Worm (Caenorhabditis elegans) whole organism, L1 larva: ENCODE measurements around the gene F38A5.22.
A peak's percentile ranks its signal among the peaks of the same experiment; 100 is the strongest.

Experiments
- C16A3.4 ChIP-seq: fragments of 150-350 bp; optimal IDR thresholded peaks from 2 replicates; lab custom pipeline; 2014; ENCODE audit warnings: missing biosample characterization, missing genetic modification characterization
- aha-1 ChIP-seq: fragments of 150-350 bp; optimal IDR thresholded peaks from 2 replicates; lab custom pipeline; 2014; ENCODE audit warnings: missing biosample characterization, missing genetic modification characterization
- alr-1 ChIP-seq: fragments of 200-800 bp; sonication (Bioruptor generic); optimal IDR thresholded peaks from 2 replicates; lab custom pipeline; 2018; ENCODE audit warnings: borderline replicate concordance, mild to moderate bottlenecking, missing genetic modification characterization, missing compliant biosample characterization
- aly-2 ChIP-seq: fragments of 150-350 bp; optimal IDR thresholded peaks from 2 replicates; lab custom pipeline; 2014; ENCODE audit warnings: missing biosample characterization, missing genetic modification characterization
- ama-1 ChIP-seq: fragments of 150-350 bp; optimal IDR thresholded peaks from 2 replicates; lab custom pipeline; 2014
- blmp-1 ChIP-seq: fragments of 150-350 bp; optimal IDR thresholded peaks from 2 replicates; lab custom pipeline; 2014; ENCODE audit warnings: missing biosample characterization, missing genetic modification characterization
- ceh-63 ChIP-seq: fragments of 200-800 bp; sonication (Bioruptor generic); optimal IDR thresholded peaks from 2 replicates; lab custom pipeline; 2018; ENCODE audit warnings: mild to moderate bottlenecking, missing genetic modification characterization, missing compliant biosample characterization
- ceh-90 ChIP-seq: sonication (generic microtip); optimal IDR thresholded peaks from 2 replicates; lab custom pipeline; 2016; ENCODE audit warnings: missing genetic modification characterization, missing compliant biosample characterization
- ces-1 ChIP-seq: fragments of 150-350 bp; optimal IDR thresholded peaks from 2 replicates; lab custom pipeline; 2014; ENCODE audit warnings: missing biosample characterization, missing genetic modification reagents, missing genetic modification characterization
- dsc-1 ChIP-seq: sonication (generic microtip); optimal IDR thresholded peaks from 2 replicates; lab custom pipeline; 2016; ENCODE audit warnings: mild to moderate bottlenecking, missing genetic modification characterization, missing compliant biosample characterization
- efl-1 ChIP-seq, 4 experiments: fragments of 150-350 bp; optimal IDR thresholded peaks in 3 of 4; peaks in 1 of 4; 1 replicate in 1 of 4; 2 replicates in 3 of 4; lab custom pipeline; 2014; ENCODE audit warnings: missing biosample characterization in 2 of 4, missing genetic modification characterization in 2 of 4, missing genetic modification reagents in 2 of 4
- efl-3 ChIP-seq: fragments of 200-800 bp; sonication (Bioruptor generic); optimal IDR thresholded peaks from 2 replicates; lab custom pipeline; 2018; ENCODE audit warnings: mild to moderate bottlenecking, missing genetic modification characterization, missing compliant biosample characterization
- fos-1 ChIP-seq: fragments of 150-350 bp; optimal IDR thresholded peaks from 2 replicates; lab custom pipeline; 2014; ENCODE audit warnings: missing biosample characterization, missing genetic modification characterization
- grh-1 ChIP-seq: fragments of 200-800 bp; sonication (Bioruptor generic); IDR thresholded peaks from 2 replicates; pipeline ENCODE4 v1.3.6; 2022; ENCODE audit warnings: missing genetic modification reagents, missing genetic modification characterization, missing compliant biosample characterization
- hlh-17 ChIP-seq: fragments of 200-800 bp; sonication (Bioruptor generic); optimal IDR thresholded peaks from 2 replicates; lab custom pipeline; 2018; ENCODE audit warnings: missing genetic modification characterization, mild to moderate bottlenecking, missing compliant biosample characterization, moderate library complexity, borderline replicate concordance
- hpl-2 ChIP-seq: fragments of 150-350 bp; optimal IDR thresholded peaks from 2 replicates; lab custom pipeline; 2014; ENCODE audit warnings: missing biosample characterization, missing genetic modification reagents, missing genetic modification characterization
- irx-1 ChIP-seq: sonication (generic microtip); optimal IDR thresholded peaks from 2 replicates; lab custom pipeline; 2016; ENCODE audit warnings: missing genetic modification characterization, missing compliant biosample characterization
- isw-1 ChIP-seq: fragments of 200-800 bp; sonication (Bioruptor generic); IDR thresholded peaks from 2 replicates; pipeline ENCODE4 v1.3.6; 2022; ENCODE audit warnings: missing genetic modification characterization, missing compliant biosample characterization
- jun-1 ChIP-seq: fragments of 150-350 bp; optimal IDR thresholded peaks from 2 replicates; lab custom pipeline; 2014; ENCODE audit warnings: missing biosample characterization, missing genetic modification reagents, missing genetic modification characterization
- lin-14 ChIP-seq: fragments of 200-800 bp; sonication (Bioruptor generic); optimal IDR thresholded peaks from 2 replicates; lab custom pipeline; 2018; ENCODE audit warnings: mild to moderate bottlenecking, missing genetic modification characterization, moderate library complexity, missing compliant biosample characterization
- lin-15B ChIP-seq: fragments of 150-350 bp; sonication (generic microtip); optimal IDR thresholded peaks from 3 replicates; lab custom pipeline; 2014; ENCODE audit warnings: missing biosample characterization, missing genetic modification characterization
- lin-35 ChIP-seq, 2 experiments: fragments of 150-350 bp; optimal IDR thresholded peaks; 2 replicates each; lab custom pipeline; 2014; ENCODE audit warnings: missing biosample characterization in 2 of 2, missing genetic modification characterization in 2 of 2, missing genetic modification reagents in 2 of 2
- lin-39 ChIP-seq: fragments of 150-350 bp; optimal IDR thresholded peaks from 2 replicates; lab custom pipeline; 2014; ENCODE audit warnings: missing biosample characterization, missing genetic modification reagents, missing genetic modification characterization
- mab-9 ChIP-seq: fragments of 200-800 bp; sonication (Bioruptor generic); IDR thresholded peaks from 2 replicates; pipeline ENCODE4 v1.3.6; 2022; ENCODE audit warnings: missing genetic modification reagents, missing genetic modification characterization, missing compliant biosample characterization
- mdl-1 ChIP-seq, 2 experiments: fragments of 150-350 bp; optimal IDR thresholded peaks; 2 replicates each; lab custom pipeline; 2014 to 2017; ENCODE audit warnings: missing biosample characterization in 2 of 2, missing genetic modification characterization in 2 of 2, inconsistent platforms in 1 of 2
- mef-2 ChIP-seq: fragments of 150-350 bp; optimal IDR thresholded peaks from 2 replicates; lab custom pipeline; 2014; ENCODE audit warnings: missing biosample characterization, missing genetic modification characterization
- nhr-11 ChIP-seq: fragments of 150-350 bp; optimal IDR thresholded peaks from 2 replicates; lab custom pipeline; 2014; ENCODE audit warnings: missing biosample characterization, missing genetic modification characterization
- nhr-12 ChIP-seq: sonication (generic microtip); optimal IDR thresholded peaks from 2 replicates; lab custom pipeline; 2017; ENCODE audit warnings: missing biosample characterization, missing genetic modification characterization
- nhr-237 ChIP-seq: fragments of 150-350 bp; optimal IDR thresholded peaks from 2 replicates; lab custom pipeline; 2014; ENCODE audit warnings: missing biosample characterization, missing genetic modification characterization
- nhr-28 ChIP-seq: fragments of 150-350 bp; optimal IDR thresholded peaks from 2 replicates; lab custom pipeline; 2014; ENCODE audit warnings: missing biosample characterization, missing genetic modification characterization
- nhr-71 ChIP-seq: sonication (generic microtip); optimal IDR thresholded peaks from 2 replicates; lab custom pipeline; 2016; ENCODE audit warnings: mild to moderate bottlenecking, missing genetic modification characterization, moderate library complexity, missing compliant biosample characterization
- nhr-77 ChIP-seq: fragments of 150-350 bp; optimal IDR thresholded peaks from 2 replicates; lab custom pipeline; 2014; ENCODE audit warnings: missing biosample characterization, missing genetic modification characterization
- nhr-90 ChIP-seq: sonication (generic microtip); optimal IDR thresholded peaks from 2 replicates; lab custom pipeline; 2016; ENCODE audit warnings: mild to moderate bottlenecking, missing genetic modification characterization, missing compliant biosample characterization; ENCODE audit not compliant: poor library complexity
- pag-3 ChIP-seq: sonication (generic microtip); optimal IDR thresholded peaks from 2 replicates; lab custom pipeline; 2017; ENCODE audit warnings: missing genetic modification characterization, mild to moderate bottlenecking, missing compliant biosample characterization, antibody characterized with exemption, borderline replicate concordance; ENCODE audit not compliant: insufficient read depth
- pax-3 ChIP-seq: fragments of 200-800 bp; sonication (Bioruptor generic); optimal IDR thresholded peaks from 2 replicates; lab custom pipeline; 2018; ENCODE audit warnings: mild to moderate bottlenecking, missing genetic modification characterization, moderate library complexity, missing compliant biosample characterization
- pqm-1 ChIP-seq: sonication (generic microtip); optimal IDR thresholded peaks from 3 replicates; lab custom pipeline; 2017; ENCODE audit warnings: missing biosample characterization, missing genetic modification characterization
- rnt-1 ChIP-seq: sonication (generic microtip); optimal IDR thresholded peaks from 2 replicates; lab custom pipeline; 2016; ENCODE audit warnings: mild to moderate bottlenecking, missing genetic modification characterization, moderate library complexity, missing compliant biosample characterization
- skn-1 ChIP-seq: fragments of 150-350 bp; optimal IDR thresholded peaks from 2 replicates; lab custom pipeline; 2014; ENCODE audit warnings: missing biosample characterization, missing genetic modification characterization
- snu-23 ChIP-seq: sonication (generic microtip); optimal IDR thresholded peaks from 2 replicates; lab custom pipeline; 2016; ENCODE audit warnings: missing genetic modification characterization, missing compliant biosample characterization
- sup-37 ChIP-seq: fragments of 200-800 bp; sonication (Bioruptor generic); optimal IDR thresholded peaks from 2 replicates; lab custom pipeline; 2018; ENCODE audit warnings: mild to moderate bottlenecking, missing genetic modification characterization, missing compliant biosample characterization
- swsn-7 ChIP-seq: sonication (generic microtip); optimal IDR thresholded peaks from 2 replicates; lab custom pipeline; 2016; ENCODE audit warnings: missing genetic modification characterization, missing compliant biosample characterization
- tlp-1 ChIP-seq: fragments of 150-350 bp; optimal IDR thresholded peaks from 2 replicates; lab custom pipeline; 2014; ENCODE audit warnings: missing biosample characterization, missing genetic modification characterization
- unc-130 ChIP-seq: fragments of 150-350 bp; optimal IDR thresholded peaks from 2 replicates; lab custom pipeline; 2017; ENCODE audit warnings: missing biosample characterization, missing genetic modification characterization, inconsistent platforms
- unc-30 ChIP-seq: sonication (generic microtip); optimal IDR thresholded peaks from 2 replicates; lab custom pipeline; 2017; ENCODE audit warnings: missing biosample characterization, missing genetic modification characterization
- unc-98 ChIP-seq: fragments of 200-800 bp; sonication (Bioruptor generic); IDR thresholded peaks from 2 replicates; pipeline ENCODE4 v1.3.6; 2022; ENCODE audit warnings: missing genetic modification characterization, missing compliant biosample characterization
- vab-15 ChIP-seq: sonication (generic microtip); optimal IDR thresholded peaks from 2 replicates; lab custom pipeline; 2017; ENCODE audit warnings: missing genotype, mild to moderate bottlenecking, missing genetic modification characterization, missing compliant biosample characterization
- zip-4 ChIP-seq: fragments of 200-800 bp; sonication (Bioruptor generic); optimal IDR thresholded peaks from 2 replicates; lab custom pipeline; 2018; ENCODE audit warnings: mild to moderate bottlenecking, missing genetic modification characterization, moderate library complexity, missing compliant biosample characterization
- ztf-11 ChIP-seq, 2 experiments: sonication (generic microtip); optimal IDR thresholded peaks; 2 replicates each; lab custom pipeline; 2016 to 2017; ENCODE audit warnings: missing genetic modification characterization in 2 of 2, missing biosample characterization in 1 of 2, missing compliant biosample characterization in 1 of 2
- ztf-4 ChIP-seq: fragments of 150-350 bp; optimal IDR thresholded peaks from 2 replicates; lab custom pipeline; 2014; ENCODE audit warnings: missing biosample characterization, missing genetic modification characterization

Gene F38A5.22

ce11 chrIV:6560434-6560833 is 35.3 kb downstream of the F38A5.22 start, which contains the start of gene best-9:
Gene best-9 (plus strand): TSS chrIV:6560734.
- no peak for TF ChIP-seq rnt-1 (tag; lab: Kevin White, UChicago)
- TF ChIP-seq sup-37: no peak
- TF ChIP-seq, all 84 proteins: peak for 0

ce11 chrIV:6556624-6557368 is 38.9 kb downstream of the F38A5.22 start, which contains the start of gene try-3:
Gene try-3 (plus strand): TSS chrIV:6557155.
- TF ChIP-seq efl-1 (optimal IDR thresholded peaks at IDR 0.05; lab: Kevin White, UChicago) (peak; percentile 60 to 72), efl-1 (GFP tag; optimal IDR thresholded peaks at IDR 0.05 in 1 of 2; lab: Kevin White, UChicago) (peak; percentile 56 to 95), irx-1 (tag; lab: Kevin White, UChicago) (peak; percentile 35), rnt-1 (tag; lab: Kevin White, UChicago) (peak; percentile 84), tlp-1 (tag; lab: Kevin White, UChicago) (no peak), swsn-7 (tag; lab: Kevin White, UChicago) (peak; percentile 74), aha-1 (tag; lab: Kevin White, UChicago) (no peak), sup-37 (no peak), zip-4 (GFP tag; lab: Kevin White, UChicago) (peak; percentile 6), aly-2 (tag; lab: Kevin White, UChicago) (no peak), nhr-77 (peak; percentile 62), mdl-1 (tag; optimal IDR thresholded peaks at IDR 0.05; lab: Kevin White, UChicago) (peak in 1 of 2 experiments; percentile 40), lin-35 (GFP tag; optimal IDR thresholded peaks at IDR 0.05; lab: Kevin White, UChicago) (peak; percentile 75 to 78), ceh-90 (no peak), grh-1 (GFP tag; lab: Robert Waterston, UW) (peak; percentile 52), nhr-12 (tag; lab: Kevin White, UChicago) (no peak), jun-1 (tag; lab: Kevin White, UChicago) (no peak), hlh-17 (GFP tag; lab: Kevin White, UChicago) (no peak), unc-98 (GFP tag; lab: Robert Waterston, UW) (no peak), fos-1 (no peak), isw-1 (GFP tag; lab: Robert Waterston, UW) (peak; percentile 30), mab-9 (GFP tag; lab: Robert Waterston, UW) (peak; percentile 37; the same call in 1 of the 2 replicates), nhr-237 (tag; lab: Kevin White, UChicago) (peak; percentile 22), pag-3 (tag; lab: Kevin White, UChicago) (no peak), nhr-11 (no peak), nhr-90 (tag; lab: Kevin White, UChicago) (peak; percentile 59), nhr-71 (tag; lab: Kevin White, UChicago) (peak; percentile 83), ama-1 (lab: Kevin White, UChicago) (no peak), pqm-1 (tag; lab: Kevin White, UChicago) (no peak), ceh-63 (GFP tag; lab: Kevin White, UChicago) (no peak), lin-39 (no peak), skn-1 (tag; lab: Kevin White, UChicago) (peak; percentile 72), snu-23 (GFP tag; lab: Kevin White, UChicago) (peak; percentile 85), lin-15B (tag; lab: Kevin White, UChicago) (peak; percentile 29), ztf-11 (tag; optimal IDR thresholded peaks at IDR 0.05; lab: Kevin White, UChicago) (peak in 1 of 2 experiments; percentile 31), vab-15 (tag; lab: Kevin White, UChicago) (no peak), efl-3 (GFP tag; lab: Kevin White, UChicago) (no peak), nhr-28 (tag; lab: Kevin White, UChicago) (no peak), hpl-2 (GFP tag; lab: Kevin White, UChicago) (no peak), unc-30 (tag; lab: Kevin White, UChicago) (no peak), alr-1 (no peak), lin-14 (GFP tag; lab: Kevin White, UChicago) (peak; percentile 78), C16A3.4 (tag; lab: Kevin White, UChicago) (peak; percentile 65), pax-3 (tag; lab: Kevin White, UChicago) (peak; percentile 52), ztf-4 (tag; lab: Kevin White, UChicago) (no peak), mef-2 (tag; lab: Kevin White, UChicago) (no peak), blmp-1 (tag; lab: Kevin White, UChicago) (no peak), dsc-1 (tag; lab: Kevin White, UChicago) (peak; percentile 69), ces-1 (GFP tag; lab: Kevin White, UChicago) (no peak), unc-130 (tag; lab: Kevin White, UChicago) (peak; percentile 51)
